Fruit fly (Drosophila melanogaster) whole organism, embryonic: ENCODE measurements around the gene CG9184.
A peak's percentile ranks its signal among the peaks of the same experiment; 100 is the strongest.

Experiments
- Aef1 ChIP-seq: fragments of 200-800 bp; sonication (Bioruptor generic); IDR thresholded peaks from 3 replicates; pipeline ENCODE4 v1.3.6; 2022; ENCODE audit warnings: missing biosample characterization, missing genetic modification characterization
- Atf-2 ChIP-seq: fragments of 200-800 bp; sonication (Bioruptor generic); optimal IDR thresholded peaks from 2 replicates; lab custom pipeline; 2016; ENCODE audit warnings: missing biosample characterization, missing genetic modification characterization
- CG10321 ChIP-seq: fragments of 200-800 bp; sonication (Bioruptor generic); IDR thresholded peaks from 2 replicates; pipeline ENCODE4 v1.3.6; 2022; ENCODE audit warnings: missing biosample characterization, missing genetic modification characterization
- CG11696 ChIP-seq: fragments of 200-800 bp; sonication (Bioruptor generic); IDR thresholded peaks from 2 replicates; pipeline ENCODE4 v1.3.6; 2022; ENCODE audit warnings: missing biosample characterization, missing genetic modification characterization
- CG12236 ChIP-seq: fragments of 200-800 bp; sonication (Bioruptor generic); optimal IDR thresholded peaks from 2 replicates; lab custom pipeline; 2016; ENCODE audit warnings: missing biosample characterization, missing genetic modification characterization
- CG12391 ChIP-seq: fragments of 200-800 bp; sonication (Bioruptor generic); optimal IDR thresholded peaks from 3 replicates; lab custom pipeline; 2018; ENCODE audit warnings: missing biosample characterization, mild to moderate bottlenecking, missing genetic modification characterization, moderate library complexity
- CG13123 ChIP-seq: fragments of 200-800 bp; sonication (Bioruptor generic); optimal IDR thresholded peaks from 2 replicates; lab custom pipeline; 2016; ENCODE audit warnings: missing biosample characterization, missing genetic modification characterization
- CG1603 ChIP-seq: fragments of 200-800 bp; sonication (Bioruptor generic); optimal IDR thresholded peaks from 2 replicates; lab custom pipeline; 2019; ENCODE audit warnings: missing biosample characterization, mild to moderate bottlenecking, missing genetic modification characterization, moderate library complexity
- CG16863 ChIP-seq: fragments of 200-800 bp; sonication (Bioruptor generic); optimal IDR thresholded peaks from 3 replicates; lab custom pipeline; 2016; ENCODE audit warnings: missing biosample characterization, missing genetic modification characterization
- CG17186 ChIP-seq: fragments of 200-800 bp; sonication (Bioruptor generic); optimal IDR thresholded peaks from 3 replicates; lab custom pipeline; 2017; ENCODE audit warnings: missing biosample characterization, missing genetic modification reagents, missing genetic modification characterization
- CG18476 ChIP-seq: fragments of 200-800 bp; sonication (Bioruptor generic); optimal IDR thresholded peaks from 2 replicates; lab custom pipeline; 2016; ENCODE audit warnings: missing biosample characterization, mild to moderate bottlenecking, missing genetic modification characterization
- CG18619 ChIP-seq: fragments of 200-800 bp; sonication (Bioruptor generic); optimal IDR thresholded peaks from 3 replicates; lab custom pipeline; 2017; ENCODE audit warnings: missing biosample characterization, mild to moderate bottlenecking, missing genetic modification characterization
- CG2120 ChIP-seq: fragments of 200-800 bp; sonication (Bioruptor generic); optimal IDR thresholded peaks from 3 replicates; lab custom pipeline; 2016; ENCODE audit warnings: missing biosample characterization, missing genetic modification characterization
- CG2889 ChIP-seq: fragments of 200-800 bp; sonication (Bioruptor generic); IDR thresholded peaks from 3 replicates; pipeline ENCODE4 v1.3.6; 2022; ENCODE audit warnings: missing biosample characterization, missing genetic modification characterization
- CG31388 ChIP-seq: fragments of 200-800 bp; sonication (Bioruptor generic); optimal IDR thresholded peaks from 2 replicates; lab custom pipeline; 2016; ENCODE audit warnings: missing biosample characterization, missing genetic modification characterization
- CG32767 ChIP-seq: fragments of 200-800 bp; sonication (Bioruptor generic); IDR thresholded peaks from 2 replicates; pipeline ENCODE4 v1.3.6; 2022; ENCODE audit warnings: missing biosample characterization, missing genetic modification characterization
- CG3838 ChIP-seq: fragments of 200-800 bp; sonication (Bioruptor generic); optimal IDR thresholded peaks from 3 replicates; lab custom pipeline; 2016; ENCODE audit warnings: missing biosample characterization, missing genetic modification characterization
- CG4820 ChIP-seq: fragments of 200-800 bp; sonication (Bioruptor generic); optimal IDR thresholded peaks from 3 replicates; lab custom pipeline; 2016; ENCODE audit warnings: missing biosample characterization, missing genetic modification characterization
- CG6175 ChIP-seq: fragments of 200-800 bp; sonication (Bioruptor generic); IDR thresholded peaks from 3 replicates; pipeline ENCODE4 v1.3.6; 2022; ENCODE audit warnings: missing biosample characterization, missing genetic modification characterization
- CG6689 ChIP-seq: fragments of 200-800 bp; sonication (Bioruptor generic); IDR thresholded peaks from 2 replicates; pipeline ENCODE4 v1.3.6; 2022; ENCODE audit warnings: missing biosample characterization, missing genetic modification characterization
- CG6854 ChIP-seq: fragments of 200-800 bp; sonication (Bioruptor generic); optimal IDR thresholded peaks from 3 replicates; lab custom pipeline; 2017; ENCODE audit warnings: missing biosample characterization, mild to moderate bottlenecking, missing genetic modification characterization
- CG7357 ChIP-seq: fragments of 200-800 bp; sonication (Bioruptor generic); IDR thresholded peaks from 3 replicates; pipeline ENCODE4 v1.3.6; 2022; ENCODE audit warnings: missing biosample characterization, missing genetic modification characterization
- CG7928 ChIP-seq: fragments of 200-800 bp; sonication (Bioruptor generic); optimal IDR thresholded peaks from 2 replicates; lab custom pipeline; 2017; ENCODE audit warnings: missing biosample characterization, mild to moderate bottlenecking, missing genetic modification characterization
- CG8944 ChIP-seq: fragments of 200-800 bp; sonication (Bioruptor generic); optimal IDR thresholded peaks from 3 replicates; lab custom pipeline; 2016; ENCODE audit warnings: missing biosample characterization, missing genetic modification characterization
- CG9727 ChIP-seq: fragments of 200-800 bp; sonication (Bioruptor generic); optimal IDR thresholded peaks from 3 replicates; lab custom pipeline; 2017; ENCODE audit warnings: missing biosample characterization, mild to moderate bottlenecking, missing genetic modification characterization
- CG9797 ChIP-seq: fragments of 200-800 bp; sonication (Bioruptor generic); optimal IDR thresholded peaks from 3 replicates; lab custom pipeline; 2018; ENCODE audit warnings: missing biosample characterization, mild to moderate bottlenecking, missing genetic modification characterization
- Dip2 ChIP-seq: fragments of 200-800 bp; sonication (Bioruptor generic); IDR thresholded peaks from 2 replicates; pipeline ENCODE4 v1.3.6; 2022; ENCODE audit warnings: missing biosample characterization, missing genetic modification characterization
- Hey ChIP-seq: fragments of 200-800 bp; sonication (Bioruptor generic); optimal IDR thresholded peaks from 3 replicates; lab custom pipeline; 2018; ENCODE audit warnings: missing biosample characterization, mild to moderate bottlenecking, missing genetic modification characterization
- Hr39 ChIP-seq: fragments of >200 bp; optimal IDR thresholded peaks from 2 replicates; lab custom pipeline; 2017
- Max ChIP-seq: fragments of 200-800 bp; sonication (Bioruptor generic); optimal IDR thresholded peaks from 2 replicates; lab custom pipeline; 2016; ENCODE audit warnings: missing biosample characterization, mild to moderate bottlenecking, missing genetic modification characterization
- NC2β ChIP-seq: fragments of 200-800 bp; sonication (Bioruptor generic); optimal IDR thresholded peaks from 2 replicates; lab custom pipeline; 2016; ENCODE audit warnings: missing biosample characterization, missing genetic modification characterization
- Nf-YB ChIP-seq: fragments of 200-800 bp; sonication (Bioruptor generic); optimal IDR thresholded peaks from 3 replicates; lab custom pipeline; 2019; ENCODE audit warnings: missing biosample characterization, mild to moderate bottlenecking, missing genetic modification characterization, moderate library complexity
- Six4 ChIP-seq: fragments of 200-800 bp; sonication (Bioruptor generic); optimal IDR thresholded peaks from 2 replicates; lab custom pipeline; 2016; ENCODE audit warnings: missing biosample characterization, missing genetic modification characterization
- Sox102F ChIP-seq: fragments of 200-800 bp; sonication (Bioruptor generic); optimal IDR thresholded peaks from 2 replicates; lab custom pipeline; 2018; ENCODE audit warnings: missing biosample characterization, mild to moderate bottlenecking, missing genetic modification characterization, moderate library complexity
- amos ChIP-seq: fragments of 200-800 bp; sonication (Bioruptor generic); IDR thresholded peaks from 2 replicates; pipeline ENCODE4 v1.3.6; 2022; ENCODE audit warnings: missing biosample characterization, missing genetic modification characterization; ENCODE audit not compliant: partially characterized antibody
- cas ChIP-seq: fragments of 200-800 bp; sonication (Bioruptor generic); IDR thresholded peaks from 2 replicates; pipeline ENCODE4 v1.3.6; 2022; ENCODE audit warnings: missing biosample characterization, missing genetic modification characterization
- chif ChIP-seq, 2 experiments: fragments of 200-800 bp; sonication (Bioruptor generic); optimal IDR thresholded peaks; 3 replicates each; lab custom pipeline; 2016; ENCODE audit warnings: missing biosample characterization in 2 of 2, missing genetic modification characterization in 2 of 2
- fd96Cb ChIP-seq: fragments of 200-800 bp; sonication (Bioruptor generic); optimal IDR thresholded peaks from 2 replicates; lab custom pipeline; 2018; ENCODE audit warnings: missing biosample characterization, mild to moderate bottlenecking, missing genetic modification characterization, moderate library complexity
- gem ChIP-seq: fragments of 200-800 bp; sonication (Bioruptor generic); optimal IDR thresholded peaks from 2 replicates; lab custom pipeline; 2019; ENCODE audit warnings: missing biosample characterization, mild to moderate bottlenecking, missing genetic modification characterization, moderate library complexity
- hbn ChIP-seq: fragments of 200-800 bp; sonication (Bioruptor generic); IDR thresholded peaks from 2 replicates; pipeline ENCODE4 v1.3.6; 2022; ENCODE audit warnings: missing biosample characterization, missing genetic modification characterization; ENCODE audit not compliant: partially characterized antibody
- lilli ChIP-seq: fragments of 200-800 bp; sonication (Bioruptor generic); optimal IDR thresholded peaks from 3 replicates; lab custom pipeline; 2016; ENCODE audit warnings: missing biosample characterization, missing genetic modification characterization
- lola ChIP-seq, 3 experiments: fragments of >200 bp in 2 of 3; fragments of 200-800 bp in 1 of 3; sonication (Bioruptor generic) in 1 of 3; optimal IDR thresholded peaks; 2 replicates each; lab custom pipeline; 2017 to 2019; ENCODE audit warnings: missing biosample characterization in 3 of 3, missing genetic modification characterization in 3 of 3, mild to moderate bottlenecking in 1 of 3, moderate library complexity in 1 of 3
- pan ChIP-seq, 4 experiments: fragments of >200 bp in 3 of 4; fragments of 200-800 bp in 1 of 4; sonication (Bioruptor generic) in 1 of 4; optimal IDR thresholded peaks in 3 of 4; IDR thresholded peaks in 1 of 4; 2 replicates each; pipeline versions ENCODE4 v1.3.6 to Lab custom; 2017 to 2022; ENCODE audit warnings: missing biosample characterization in 2 of 4, missing genetic modification characterization in 2 of 4, mixed read lengths in 1 of 4
- pho ChIP-seq: fragments of 200-800 bp; sonication (Bioruptor generic); optimal IDR thresholded peaks from 2 replicates; lab custom pipeline; 2016; ENCODE audit warnings: missing biosample characterization, missing genetic modification characterization
- pita ChIP-seq: fragments of 200-800 bp; sonication (Bioruptor generic); optimal IDR thresholded peaks from 2 replicates; lab custom pipeline; 2017; ENCODE audit warnings: missing biosample characterization, mild to moderate bottlenecking, missing genetic modification characterization
- sd ChIP-seq: fragments of 200-800 bp; sonication (Bioruptor generic); optimal IDR thresholded peaks from 3 replicates; lab custom pipeline; 2018; ENCODE audit warnings: missing biosample characterization, mild to moderate bottlenecking, missing genetic modification characterization, moderate library complexity
- sens ChIP-seq: fragments of 200-800 bp; sonication (Bioruptor generic); peaks from one replicate; lab custom pipeline; 2016; ENCODE audit warnings: missing biosample characterization, missing genetic modification characterization
- sima ChIP-seq: fragments of 200-800 bp; sonication (Bioruptor generic); optimal IDR thresholded peaks from 2 replicates; lab custom pipeline; 2016; ENCODE audit warnings: missing biosample characterization, missing genetic modification characterization
- wdn ChIP-seq: fragments of 200-800 bp; sonication (Bioruptor generic); IDR thresholded peaks from 2 replicates; pipeline ENCODE4 v1.3.6; 2022; ENCODE audit warnings: missing biosample characterization, missing genetic modification characterization
- zf30C ChIP-seq: fragments of 200-800 bp; sonication (Bioruptor generic); optimal IDR thresholded peaks from 3 replicates; lab custom pipeline; 2018; ENCODE audit warnings: missing biosample characterization, mild to moderate bottlenecking, missing genetic modification characterization

The CG9184 gene

dm6 chr3L:1302234-1302949, 20.2 kb downstream of the CG9184 start, which contains the start of the genes Rac1 and Acat2 (continued):
- TF ChIP-seq CG17186 (GFP tag; lab: Kevin White, UChicago) (peak; percentile 47), sens (GFP tag; lab: Kevin White, UChicago) (peak; percentile 76), CG31388 (GFP tag; lab: Kevin White, UChicago) (no peak), CG7928 (GFP tag; lab: Kevin White, UChicago) (peak; percentile 64), Dip2 (GFP tag; lab: Robert Waterston, UW) (no peak), Atf-2 (GFP tag; lab: Kevin White, UChicago) (no peak), hbn (GFP tag; lab: Robert Waterston, UW) (no peak), CG11696 (no peak), Aef1 (no peak), CG3838 (GFP tag; lab: Kevin White, UChicago) (no peak), CG32767 (GFP tag; lab: Robert Waterston, UW) (no peak), fd96Cb (no peak), NC2β (GFP tag; lab: Kevin White, UChicago) (peak; percentile 5), CG7357 (GFP tag; lab: Robert Waterston, UW) (peak; percentile 94), CG2120 (GFP tag; lab: Kevin White, UChicago) (peak; percentile 42), Hey (tag; lab: Kevin White, UChicago) (no peak), lilli (peak; percentile 11), CG6854 (no peak), CG9797 (GFP tag; lab: Kevin White, UChicago) (peak; percentile 92), CG4820 (no peak), pita (GFP tag; lab: Kevin White, UChicago) (no peak), pho (no peak), sima (GFP tag; lab: Kevin White, UChicago) (no peak), CG16863 (no peak), CG6689 (GFP tag; lab: Robert Waterston, UW) (no peak), CG12236 (GFP tag; lab: Kevin White, UChicago) (no peak), CG18476 (GFP tag; lab: Kevin White, UChicago) (no peak), Six4 (no peak), CG8944 (GFP tag; lab: Kevin White, UChicago) (no peak), CG13123 (GFP tag; lab: Kevin White, UChicago) (peak; percentile 5), lola (GFP tag; optimal IDR thresholded peaks at IDR 0.05; lab: Kevin White, UChicago) (peak in 1 of 3 experiments; percentile 9), wdn (GFP tag; lab: Robert Waterston, UW) (no peak), zf30C (peak; percentile 20), pan (optimal IDR thresholded peaks at IDR 0.05; lab: Kevin White, UChicago) (no peak), pan (GFP tag; optimal IDR thresholded peaks at IDR 0.05 in 1 of 2, IDR thresholded peaks at IDR 0.05 in 1 of 2) (no peak), Sox102F (no peak), CG9727 (GFP tag; lab: Kevin White, UChicago) (peak; percentile 28), amos (no peak), CG1603 (tag; lab: Kevin White, UChicago) (peak; percentile 40), chif (GFP tag; optimal IDR thresholded peaks at IDR 0.05; lab: Kevin White, UChicago) (peak in 1 of 2 experiments; percentile 12), cas (GFP tag; lab: Robert Waterston, UW) (no peak), CG18619 (no peak), CG2889 (no peak), CG10321 (GFP tag; lab: Robert Waterston, UW) (no peak), gem (tag; lab: Kevin White, UChicago) (no peak), Nf-YB (GFP tag; lab: Kevin White, UChicago) (no peak), sd (tag; lab: Kevin White, UChicago) (peak; percentile 18), CG12391 (tag; lab: Kevin White, UChicago) (peak; percentile 57), CG6175 (GFP tag; lab: Robert Waterston, UW) (no peak), Hr39 (no peak), Max (no peak)
